Worm (Caenorhabditis elegans) whole organism, late embryonic: ENCODE data around the gene srd-45.

ENCODE experiments used
- C38D4.7 ChIP-seq: fragments of 200-800 bp; sonication (Bioruptor generic); optimal IDR thresholded peaks from 2 replicates; lab custom pipeline; 2018; ENCODE audit warnings: mild to moderate bottlenecking, missing genetic modification characterization, moderate library complexity, missing compliant biosample characterization
- che-1 ChIP-seq: sonication (generic microtip); optimal IDR thresholded peaks from 2 replicates; lab custom pipeline; 2016; ENCODE audit warnings: mild to moderate bottlenecking, missing genetic modification characterization, missing compliant biosample characterization
- elt-2 ChIP-seq: sonication (generic microtip); optimal IDR thresholded peaks from 2 replicates; lab custom pipeline; 2016; ENCODE audit warnings: missing genetic modification reagents, missing genetic modification characterization, missing compliant biosample characterization
- ets-4 ChIP-seq: sonication (generic microtip); optimal IDR thresholded peaks from 2 replicates; lab custom pipeline; 2016; ENCODE audit warnings: missing genetic modification characterization, missing compliant biosample characterization
- pag-3 ChIP-seq: sonication (generic microtip); optimal IDR thresholded peaks from 2 replicates; lab custom pipeline; 2016; ENCODE audit warnings: missing compliant biosample characterization, missing genetic modification characterization, borderline replicate concordance

ce11 chrX:12313779-12314178 is 15.0 kb upstream of the srd-45 start:
- TF ChIP-seq che-1 (tag; lab: Kevin White, UChicago) (no peak), C38D4.7 (GFP tag; lab: Kevin White, UChicago) (no peak), elt-2 (tag; lab: Kevin White, UChicago) (no peak), pag-3 (tag; lab: Kevin White, UChicago) (no peak), ets-4 (tag; lab: Kevin White, UChicago) (no peak)
